Fruit fly (Drosophila melanogaster) whole organism, embryonic: Measurements from ENCODE around the gene Ntf-2r.
A peak's percentile ranks its signal among the peaks of the same experiment; 100 is the strongest.

Experiments
- CG15696 ChIP-seq: fragments of 200-800 bp; sonication (Bioruptor generic); optimal IDR thresholded peaks from 2 replicates; lab custom pipeline; 2019; ENCODE audit warnings: missing biosample characterization, mild to moderate bottlenecking, missing genetic modification characterization, moderate library complexity
- Dbx ChIP-seq: fragments of 200-800 bp; sonication (Bioruptor generic); IDR thresholded peaks from 3 replicates; pipeline ENCODE4 v1.3.6; 2022; ENCODE audit warnings: missing biosample characterization, missing genetic modification characterization
- Fer2 ChIP-seq: fragments of 200-800 bp; sonication (Bioruptor generic); optimal IDR thresholded peaks from 2 replicates; lab custom pipeline; 2018; ENCODE audit warnings: missing biosample characterization, mild to moderate bottlenecking, missing genetic modification characterization, moderate library complexity
- GATAe ChIP-seq: fragments of 200-800 bp; sonication (Bioruptor generic); conservative IDR thresholded peaks from 2 replicates; pipeline ENCODE4 v1.3.6; 2022; ENCODE audit warnings: missing biosample characterization, missing genetic modification characterization
- Med ChIP-seq: fragments of 200-800 bp; sonication (Bioruptor generic); peaks from one replicate; lab custom pipeline; 2016; ENCODE audit warnings: missing biosample characterization, missing genetic modification characterization, mild to moderate bottlenecking, inconsistent platforms, moderate library complexity
- Sry-δ ChIP-seq: fragments of 200-800 bp; sonication (Bioruptor generic); optimal IDR thresholded peaks from 2 replicates; lab custom pipeline; 2016; ENCODE audit warnings: missing biosample characterization, missing genetic modification characterization
- crp ChIP-seq, 2 experiments: fragments of 200-800 bp; sonication (Bioruptor generic); optimal IDR thresholded peaks; 2 replicates in 1 of 2; 3 replicates in 1 of 2; lab custom pipeline; 2017; ENCODE audit warnings: missing biosample characterization in 2 of 2, missing genetic modification characterization in 2 of 2, mild to moderate bottlenecking in 1 of 2, moderate library complexity in 1 of 2
- grau ChIP-seq: fragments of 200-800 bp; optimal IDR thresholded peaks from 3 replicates; lab custom pipeline; 2019; ENCODE audit warnings: missing biosample characterization, mild to moderate bottlenecking, missing genetic modification characterization, moderate library complexity
- gsb ChIP-seq: fragments of 200-800 bp; sonication (Bioruptor generic); IDR thresholded peaks from 2 replicates; pipeline ENCODE4 v1.3.6; 2022; ENCODE audit warnings: missing biosample characterization, missing genetic modification characterization
- ken ChIP-seq: fragments of 200-800 bp; sonication (Bioruptor generic); IDR thresholded peaks from 3 replicates; pipeline ENCODE4 v1.3.6; 2022; ENCODE audit warnings: missing biosample characterization, missing genetic modification characterization
- mld ChIP-seq: fragments of 200-800 bp; sonication (Bioruptor generic); IDR thresholded peaks from 3 replicates; pipeline ENCODE4 v1.3.6; 2022; ENCODE audit warnings: missing biosample characterization, missing genetic modification characterization; ENCODE audit not compliant: partially characterized antibody
- unpg ChIP-seq: fragments of 200-800 bp; sonication (Bioruptor generic); optimal IDR thresholded peaks from 3 replicates; lab custom pipeline; 2018; ENCODE audit warnings: missing biosample characterization, mild to moderate bottlenecking, missing genetic modification characterization, moderate library complexity

dm6 chr2L:18484040-18484381 lies 29.6 kb downstream of the Ntf-2r start:
- TF ChIP-seq Sry-δ (GFP tag; lab: Kevin White, UChicago) (no peak), Fer2 (tag; lab: Kevin White, UChicago) (no peak), ken (GFP tag; lab: Robert Waterston, UW) (no peak), CG15696 (tag; lab: Kevin White, UChicago) (no peak), grau (no peak), mld (GFP tag; lab: Robert Waterston, UW) (0 out of 3 replicates have a peak, but pooled peaks have one; percentile 14), gsb (GFP tag; lab: Robert Waterston, UW) (no peak), Med (GFP tag; lab: Kevin White, UChicago) (no peak), Dbx (GFP tag; lab: Robert Waterston, UW) (no peak), crp (GFP tag; optimal IDR thresholded peaks at IDR 0.05; lab: Kevin White, UChicago) (no peak), unpg (GFP tag; lab: Kevin White, UChicago) (no peak), GATAe (no peak)
